Worm (Caenorhabditis elegans) whole organism, midembryonic: ENCODE data around the gene srh-39.

Experiments used
- klf-2 ChIP-seq: fragments of 200-800 bp; sonication (Bioruptor generic); conservative IDR thresholded peaks from 2 replicates; pipeline ENCODE4 v1.3.6; 2022; ENCODE audit warnings: missing genetic modification reagents, missing genetic modification characterization, missing compliant biosample characterization
- med-1 ChIP-seq: sonication (generic microtip); optimal IDR thresholded peaks from 2 replicates; lab custom pipeline; 2017; ENCODE audit warnings: missing genetic modification characterization, mild to moderate bottlenecking, missing compliant biosample characterization, antibody characterized with exemption, missing genetic modification reagents; ENCODE audit not compliant: insufficient read depth
- tab-1 ChIP-seq: fragments of 200-800 bp; sonication (Bioruptor generic); IDR thresholded peaks from 2 replicates; pipeline ENCODE4 v1.3.6; 2022; ENCODE audit warnings: missing genetic modification characterization, missing compliant biosample characterization

DNA sequence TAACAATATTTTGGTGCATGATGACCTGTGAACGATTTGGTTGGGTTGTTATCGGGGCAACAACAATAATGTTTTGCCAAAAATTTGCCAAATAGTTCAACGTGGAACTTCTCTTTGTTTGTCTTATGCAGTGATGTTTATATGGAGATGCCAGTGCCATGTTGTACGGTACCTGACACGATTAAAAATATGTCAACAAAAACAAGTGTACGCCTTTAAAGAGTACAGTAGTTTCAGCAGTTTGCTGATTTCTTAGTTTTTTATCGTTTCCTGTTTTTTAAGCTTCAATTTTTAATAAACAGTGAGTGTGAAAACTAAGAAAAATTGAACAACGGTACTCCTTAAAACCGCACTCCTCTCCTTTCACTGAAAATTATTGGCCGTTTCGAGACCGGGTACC lies 12.9 kb upstream of the srh-39 start:
- TF ChIP-seq med-1 (GFP tag; lab: Kevin White, UChicago) (no peak), klf-2 (no peak), tab-1 (GFP tag; lab: Robert Waterston, UW) (no peak)
